Fruit fly (Drosophila melanogaster): Measurements from ENCODE around the gene Mkp3.

Mkp3 gene

DNA sequence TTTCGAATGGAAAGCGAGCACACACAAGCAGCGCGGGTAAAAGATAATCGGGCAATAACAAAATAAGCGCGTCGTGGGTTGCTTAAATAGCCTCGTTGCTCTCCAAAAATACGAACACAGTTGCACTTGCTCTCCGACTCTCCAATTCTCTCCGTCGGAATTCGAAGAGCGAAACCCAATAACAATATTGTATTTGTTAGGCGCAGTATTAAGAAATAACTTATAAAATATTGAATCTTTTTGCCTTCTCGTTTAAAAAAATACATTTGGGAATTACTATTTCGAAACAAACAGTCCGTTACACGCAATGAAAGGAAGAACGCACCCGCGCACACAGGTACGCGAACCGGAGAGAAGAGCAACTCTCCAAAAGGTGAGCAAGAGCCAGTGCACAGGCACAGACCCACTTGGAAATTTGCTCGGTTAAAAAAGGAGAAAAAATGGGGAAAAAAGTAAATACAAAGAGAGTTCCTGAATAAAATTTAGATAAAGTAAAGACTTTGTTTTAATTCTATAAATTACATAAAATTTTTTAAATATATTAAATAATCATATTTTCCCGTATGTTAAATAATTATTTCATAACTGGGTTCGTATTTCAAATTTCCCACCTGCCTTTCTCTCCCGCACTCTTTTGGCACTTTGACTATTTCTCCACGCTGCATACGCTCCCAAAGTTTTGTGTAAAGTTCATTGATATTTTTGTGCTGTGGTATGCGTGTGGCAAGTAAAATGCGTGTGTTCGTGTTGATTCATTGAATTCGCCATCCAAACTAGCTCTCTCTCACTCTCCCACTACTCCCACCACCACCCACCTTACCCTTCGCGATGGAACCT, at the start of gene Mkp3:
TSS of gene Mkp3 (minus strand) at position 63 of the 837 bp plus-strand sequence.
- TF ChIP-seq EcR (GFP tag; optimal IDR thresholded peaks at IDR 0.05) (no peak), usp (GFP tag; optimal IDR thresholded peaks at IDR 0.05) (no peak), Dll (optimal IDR thresholded peaks at IDR 0.05) (peak; percentile 73), CG8478 (optimal IDR thresholded peaks at IDR 0.05) (no peak), pan (optimal IDR thresholded peaks at IDR 0.05) (no peak)

DNA sequence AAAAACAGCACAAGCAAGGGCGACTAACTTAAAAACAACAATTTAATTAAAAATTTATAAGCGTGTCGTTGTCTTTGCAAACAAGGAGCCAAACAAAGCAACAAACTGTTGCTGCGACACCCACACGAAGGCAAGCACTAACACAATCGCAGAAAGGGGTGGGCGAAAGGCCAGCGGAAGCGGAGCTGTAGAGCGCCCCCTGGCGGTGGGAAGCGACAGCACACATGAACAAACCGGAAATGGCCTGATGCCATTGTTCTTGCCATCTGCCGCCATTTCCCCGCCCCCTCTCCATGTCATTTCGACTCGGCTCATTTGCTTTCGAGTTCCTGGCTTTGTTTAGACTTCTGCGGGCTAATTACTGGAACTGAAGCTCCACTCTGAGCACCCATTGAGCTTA, 46.4 kb upstream of the Mkp3 start:
- TF ChIP-seq psq (optimal IDR thresholded peaks at IDR 0.05) = no peak
- TF ChIP-seq usp (GFP tag; optimal IDR thresholded peaks at IDR 0.05) = no peak
- TF ChIP-seq CG8478 (optimal IDR thresholded peaks at IDR 0.05) = no peak
- no peak for TF ChIP-seq EcR (GFP tag; optimal IDR thresholded peaks at IDR 0.05)
- TF ChIP-seq pan (optimal IDR thresholded peaks at IDR 0.05) = no peak
- TF ChIP-seq Dll (optimal IDR thresholded peaks at IDR 0.05) = no peak

- TF ChIP-seq usp (GFP tag; optimal IDR thresholded peaks at IDR 0.05) = no peak
- TF ChIP-seq Dll (optimal IDR thresholded peaks at IDR 0.05) = no peak
These were observed 43.3 kb upstream of the Mkp3 start, which contains the start of gene Spn75F for dm6 chr3L:19129565-19129964. Spn75F (minus strand) TSS chr3L:19129665.

DNA sequence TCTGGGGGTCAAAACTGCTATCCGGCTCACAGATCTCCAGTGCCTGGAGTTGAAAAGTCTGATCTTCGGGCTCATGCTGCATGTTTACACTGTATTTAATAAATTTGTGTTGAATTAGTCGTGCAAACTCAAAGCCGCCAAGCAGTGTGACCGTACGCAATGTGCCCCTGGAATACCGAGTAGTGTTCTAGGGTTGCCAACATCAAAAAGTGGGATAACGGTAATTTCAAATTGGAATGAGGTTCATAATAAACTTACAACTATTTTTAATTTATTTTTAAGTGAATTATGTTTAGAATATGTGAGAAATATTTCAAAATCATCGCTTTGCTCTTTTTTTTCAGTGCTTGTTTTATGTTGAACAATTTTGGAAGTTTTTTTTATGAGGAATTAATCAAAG, 14.0 kb upstream of the Mkp3 start, which contains the start of gene Gem2:
TSS of gene Gem2 (minus strand) at position 176 of the 400 bp plus-strand sequence.
- no peak for TF ChIP-seq psq (optimal IDR thresholded peaks at IDR 0.05)
- no peak for TF ChIP-seq usp (GFP tag; optimal IDR thresholded peaks at IDR 0.05)
- no peak for TF ChIP-seq Dll (optimal IDR thresholded peaks at IDR 0.05)
- no peak for TF ChIP-seq EcR (GFP tag; optimal IDR thresholded peaks at IDR 0.05)
- TF ChIP-seq CG8478 (optimal IDR thresholded peaks at IDR 0.05) = no peak
- no peak for TF ChIP-seq pan (optimal IDR thresholded peaks at IDR 0.05)

DNA sequence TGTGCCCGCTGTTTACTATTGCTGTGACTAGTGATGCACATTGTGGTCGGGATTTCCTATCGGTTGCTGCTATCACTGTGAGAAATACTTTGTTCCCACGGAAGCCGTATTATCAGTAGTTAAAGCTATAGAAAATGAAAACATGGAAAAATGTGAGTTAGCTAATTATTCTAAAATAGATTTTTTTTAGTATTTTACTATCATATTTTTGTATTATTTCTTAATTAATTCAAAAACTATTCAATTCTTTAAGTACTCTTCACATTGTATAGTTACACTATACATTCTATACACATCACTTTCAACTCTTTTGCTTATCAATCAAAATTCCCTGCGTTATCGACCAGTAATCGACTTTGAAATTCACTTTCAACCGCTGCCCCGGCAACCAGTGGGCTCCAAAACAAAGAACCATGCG, 11.4 kb upstream of the Mkp3 start, which contains the start of the genes Naxd and CG14079:
TSS of gene Naxd (minus strand) at position 45 of the 418 bp plus-strand sequence.
TSS of gene CG14079 (plus strand) at position 335 of the 418 bp plus-strand sequence.
- TF ChIP-seq psq (optimal IDR thresholded peaks at IDR 0.05) (no peak), EcR (GFP tag; optimal IDR thresholded peaks at IDR 0.05) (no peak), pan (optimal IDR thresholded peaks at IDR 0.05) (no peak), usp (GFP tag; optimal IDR thresholded peaks at IDR 0.05) (no peak), CG8478 (optimal IDR thresholded peaks at IDR 0.05) (no peak), Dll (optimal IDR thresholded peaks at IDR 0.05) (no peak)

DNA sequence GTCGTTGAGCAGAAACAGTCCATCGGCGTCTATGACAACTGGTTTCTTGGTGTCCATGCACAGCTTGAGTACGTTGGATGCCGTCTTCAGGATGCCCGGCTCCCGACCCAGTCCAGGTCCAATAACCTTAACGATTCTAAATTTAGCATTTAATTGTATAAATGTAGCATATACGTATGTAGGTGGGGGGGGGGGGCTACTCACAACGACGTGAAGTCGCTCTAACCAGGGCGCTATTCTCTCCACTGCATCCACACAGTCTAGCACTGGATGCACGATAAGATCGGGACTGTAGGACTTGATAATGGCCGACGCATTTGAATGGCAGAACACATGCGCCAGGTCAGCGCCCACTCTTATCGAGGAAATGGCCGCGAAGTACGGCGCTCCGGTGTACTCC, 10.9 kb upstream of the Mkp3 start:
- TF ChIP-seq pan (optimal IDR thresholded peaks at IDR 0.05) (no peak), EcR (GFP tag; optimal IDR thresholded peaks at IDR 0.05) (no peak), Dll (optimal IDR thresholded peaks at IDR 0.05) (no peak), psq (optimal IDR thresholded peaks at IDR 0.05) (no peak), CG8478 (optimal IDR thresholded peaks at IDR 0.05) (no peak), usp (GFP tag; optimal IDR thresholded peaks at IDR 0.05) (no peak)

DNA sequence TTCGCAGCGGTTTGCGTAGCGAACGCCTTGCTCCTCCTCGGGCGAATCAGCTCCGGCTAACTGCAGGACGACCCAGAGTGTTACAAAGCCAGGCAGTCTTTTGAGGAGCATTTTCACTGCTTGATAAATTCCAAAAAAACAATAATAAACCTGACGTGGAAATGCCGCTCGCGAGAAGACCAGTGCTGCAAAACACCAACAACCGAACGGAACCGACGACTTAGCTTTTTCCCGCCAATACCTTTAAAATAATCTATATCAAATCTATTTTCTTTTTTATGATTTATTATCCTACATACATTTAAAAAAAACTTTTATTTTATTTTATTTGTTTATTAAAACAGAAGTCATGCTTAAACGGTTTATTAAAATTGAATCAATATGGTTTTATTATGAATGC, 9.8 kb upstream of the Mkp3 start, which contains the start of gene CNPYb:
TSS of gene CNPYb (minus strand) at position 186 of the 400 bp plus-strand sequence.
- TF ChIP-seq EcR (GFP tag; optimal IDR thresholded peaks at IDR 0.05) (no peak), pan (optimal IDR thresholded peaks at IDR 0.05) (no peak), usp (GFP tag; optimal IDR thresholded peaks at IDR 0.05) (no peak), Dll (optimal IDR thresholded peaks at IDR 0.05) (no peak), CG8478 (optimal IDR thresholded peaks at IDR 0.05) (no peak), psq (optimal IDR thresholded peaks at IDR 0.05) (no peak)

DNA sequence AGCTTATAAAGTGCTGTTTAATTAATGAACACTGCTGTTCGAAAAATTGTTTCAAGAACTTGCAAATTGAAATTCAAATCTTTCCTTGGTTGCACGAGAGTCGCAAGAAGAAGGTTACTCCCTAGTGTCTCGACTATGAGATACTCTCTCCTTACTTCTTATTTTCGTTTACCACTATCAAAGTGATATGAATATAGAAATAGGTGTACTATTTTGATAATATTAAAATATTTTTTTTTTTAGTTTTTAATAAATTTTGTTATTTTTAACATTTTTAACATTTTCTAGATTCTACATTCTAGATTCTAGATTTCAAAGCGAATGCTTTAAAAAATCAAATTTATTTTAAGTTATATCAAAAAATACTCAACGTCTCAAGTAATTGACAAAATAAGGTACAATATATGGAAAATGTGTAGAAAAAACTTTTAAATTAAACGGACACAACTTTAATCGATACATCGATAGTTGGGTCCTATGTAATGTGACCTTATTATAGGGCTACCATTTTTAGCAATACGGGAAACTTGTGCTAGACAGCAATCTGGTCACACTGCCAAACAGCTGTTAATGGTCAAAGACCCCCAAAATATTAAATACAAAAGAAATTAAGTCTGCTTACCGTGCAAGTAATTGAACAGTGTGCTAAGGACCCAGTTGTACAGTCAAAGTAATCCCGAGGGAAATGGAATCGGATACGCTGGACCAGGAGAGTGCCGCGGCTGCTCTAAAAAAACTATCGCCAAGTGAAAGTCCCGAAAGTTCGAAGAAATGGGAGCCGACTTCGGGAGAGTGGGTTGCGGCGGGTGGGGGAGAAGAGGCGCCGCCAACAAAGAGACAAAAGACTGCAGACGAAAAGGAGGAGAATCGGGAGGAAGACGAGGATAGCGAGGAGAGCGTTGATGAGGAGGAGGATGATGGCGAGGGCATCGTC, 6.2 kb upstream of the Mkp3 start, which contains the start of gene MESR6:
TSS of gene MESR6 (plus strand) at position 546 of the 934 bp plus-strand sequence.
- no peak for TF ChIP-seq Dll (optimal IDR thresholded peaks at IDR 0.05)
- peak; percentile 93 to 97 for TF ChIP-seq EcR (GFP tag; optimal IDR thresholded peaks at IDR 0.05)

DNA sequence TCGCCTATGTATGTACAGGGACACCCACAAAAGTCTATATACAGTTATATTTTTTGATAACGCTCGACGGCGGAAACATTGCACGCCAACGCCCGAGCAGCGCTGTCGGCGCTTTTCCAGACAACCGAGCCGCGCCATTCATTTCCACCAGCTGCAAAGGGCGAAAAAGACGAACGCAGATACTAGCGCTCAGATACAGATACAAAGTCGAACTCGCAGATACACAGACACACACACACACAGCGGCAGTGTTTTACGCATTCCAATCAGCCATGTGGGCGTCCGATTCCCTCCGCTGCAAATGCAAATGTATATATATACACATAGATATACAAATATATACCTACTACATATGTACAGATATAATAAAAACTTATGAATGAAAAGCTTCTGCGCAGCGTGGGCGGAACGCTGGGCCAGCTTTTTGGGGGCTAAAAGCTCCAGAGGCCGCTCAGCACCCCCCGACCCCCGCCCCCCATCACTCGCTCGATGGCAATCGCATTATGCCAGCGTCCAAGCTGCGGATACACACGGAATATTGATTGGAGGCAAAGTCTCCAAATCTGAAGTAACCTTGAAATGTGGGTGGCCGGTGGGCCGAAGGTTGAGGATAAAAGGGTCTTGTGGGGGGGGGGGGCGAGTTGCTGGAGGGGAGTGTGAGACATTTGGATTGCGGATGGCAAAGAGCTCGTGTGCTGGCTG, 5.3 kb upstream of the Mkp3 start:
- no peak for TF ChIP-seq psq (optimal IDR thresholded peaks at IDR 0.05)

dm6 chr3L:19089120-19089519, 2.9 kb upstream of the Mkp3 start:
- TF ChIP-seq usp (GFP tag; optimal IDR thresholded peaks at IDR 0.05) (no peak), pan (optimal IDR thresholded peaks at IDR 0.05) (no peak), psq (optimal IDR thresholded peaks at IDR 0.05) (no peak), CG8478 (optimal IDR thresholded peaks at IDR 0.05) (no peak), EcR (GFP tag; optimal IDR thresholded peaks at IDR 0.05) (no peak), Dll (optimal IDR thresholded peaks at IDR 0.05) (no peak)

- TF ChIP-seq psq (optimal IDR thresholded peaks at IDR 0.05) = no peak
These were observed 1.4 kb upstream of the Mkp3 start for dm6 chr3L:19087369-19088275.

Data from whole organism.